Fruit fly (Drosophila melanogaster) whole organism, embryonic: ENCODE results near the gene DCTN1-p150.

ENCODE experiments used
- CG11504 ChIP-seq: fragments of 200-800 bp; sonication (Bioruptor generic); optimal IDR thresholded peaks from 3 replicates; lab custom pipeline; 2019; ENCODE audit warnings: missing biosample characterization, mild to moderate bottlenecking, missing genetic modification characterization, moderate library complexity
- CG12236 ChIP-seq: fragments of 200-800 bp; sonication (Bioruptor generic); optimal IDR thresholded peaks from 2 replicates; lab custom pipeline; 2016; ENCODE audit warnings: missing biosample characterization, missing genetic modification characterization
- Dip2 ChIP-seq: fragments of 200-800 bp; sonication (Bioruptor generic); IDR thresholded peaks from 2 replicates; pipeline ENCODE4 v1.3.6; 2022; ENCODE audit warnings: missing biosample characterization, missing genetic modification characterization
- Dref ChIP-seq: fragments of 200-800 bp; sonication (Bioruptor generic); IDR thresholded peaks from 2 replicates; pipeline ENCODE4 v1.3.6; 2022; ENCODE audit warnings: missing biosample characterization, missing genetic modification characterization
- Ets97D ChIP-seq: fragments of 200-800 bp; sonication (Bioruptor generic); optimal IDR thresholded peaks from 3 replicates; lab custom pipeline; 2016; ENCODE audit warnings: missing biosample characterization, missing genetic modification characterization
- Fer2 ChIP-seq: fragments of 200-800 bp; sonication (Bioruptor generic); optimal IDR thresholded peaks from 2 replicates; lab custom pipeline; 2018; ENCODE audit warnings: missing biosample characterization, mild to moderate bottlenecking, missing genetic modification characterization, moderate library complexity
- Gug ChIP-seq: fragments of 200-800 bp; sonication (Bioruptor generic); IDR thresholded peaks from 4 replicates; pipeline ENCODE4 v1.3.6; 2022; ENCODE audit warnings: missing biosample characterization, missing genetic modification characterization
- Taf1 ChIP-seq: fragments of 200-800 bp; sonication (Bioruptor generic); IDR thresholded peaks from 2 replicates; pipeline ENCODE4 v1.3.6; 2022; ENCODE audit warnings: missing biosample characterization, missing genetic modification characterization
- ap ChIP-seq: fragments of 200-800 bp; sonication (Bioruptor generic); IDR thresholded peaks from 2 replicates; pipeline ENCODE4 v1.3.6; 2022; ENCODE audit warnings: missing biosample characterization, missing genetic modification characterization
- eyg ChIP-seq: fragments of 200-800 bp; sonication (Bioruptor generic); optimal IDR thresholded peaks from 3 replicates; lab custom pipeline; 2016; ENCODE audit warnings: missing biosample characterization, missing genetic modification characterization
- peb ChIP-seq: fragments of 200-800 bp; sonication (Bioruptor generic); IDR thresholded peaks from 2 replicates; pipeline ENCODE4 v1.3.6; 2022; ENCODE audit warnings: missing biosample characterization, missing genetic modification characterization
- wor ChIP-seq: fragments of 200-800 bp; sonication (Bioruptor generic); IDR thresholded peaks from 2 replicates; pipeline ENCODE4 v1.3.6; 2022; ENCODE audit warnings: missing biosample characterization, missing genetic modification characterization

DNA sequence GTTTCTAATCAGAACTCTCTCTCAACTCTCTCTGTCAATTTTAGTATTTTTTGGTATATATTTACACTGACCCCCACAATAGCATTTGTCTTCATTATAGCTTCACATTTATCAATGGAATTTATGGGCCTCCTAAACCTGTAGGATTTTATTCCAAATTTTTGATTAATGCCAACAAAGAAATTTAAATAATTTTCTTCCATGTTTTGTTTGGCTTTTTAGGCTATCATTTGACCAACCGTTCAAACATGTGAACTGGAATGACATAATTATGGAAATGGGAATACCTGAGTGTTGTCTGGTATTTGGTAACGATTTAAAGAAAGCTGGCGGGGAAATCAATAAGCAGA, 8.6 kb upstream of the DCTN1-p150 start:
- TF ChIP-seq Dref (GFP tag; lab: Robert Waterston, UW), result no peak
- no peak for TF ChIP-seq Fer2 (tag; lab: Kevin White, UChicago)
- TF ChIP-seq Ets97D, result no peak
- TF ChIP-seq Taf1, result no peak
- TF ChIP-seq CG12236 (GFP tag; lab: Kevin White, UChicago), result no peak
- TF ChIP-seq CG11504 (tag; lab: Kevin White, UChicago), result no peak
- TF ChIP-seq Dip2 (GFP tag; lab: Robert Waterston, UW), result no peak
- TF ChIP-seq Gug (GFP tag; lab: Robert Waterston, UW), result no peak
- no peak for TF ChIP-seq wor (GFP tag; lab: Robert Waterston, UW)
- TF ChIP-seq eyg (GFP tag; lab: Kevin White, UChicago), result no peak
- no peak for TF ChIP-seq peb (GFP tag; lab: Robert Waterston, UW)
- no peak for TF ChIP-seq ap (GFP tag; lab: Robert Waterston, UW)
